Worm (Caenorhabditis elegans) whole organism, early embryonic: Measurements from ENCODE around the gene ent-3.

Experiments
- flt-1 ChIP-seq: fragments of 200-800 bp; sonication (Bioruptor generic); IDR thresholded peaks from 2 replicates; pipeline ENCODE4 v1.3.6; 2022; ENCODE audit warnings: missing genetic modification characterization, missing compliant biosample characterization
- scrt-1 ChIP-seq: fragments of 200-800 bp; sonication (Bioruptor generic); IDR thresholded peaks from 2 replicates; pipeline ENCODE4 v1.3.6; 2022; ENCODE audit warnings: missing genetic modification characterization, missing compliant biosample characterization

ce11 chrV:14212813-14213212 is 23.0 kb downstream of the ent-3 start:
- TF ChIP-seq scrt-1 (GFP tag; lab: Robert Waterston, UW): no peak
- no peak for TF ChIP-seq flt-1
